Fruit fly (Drosophila melanogaster) S2 (cell line): ENCODE measurements around the gene ida.

Experiments used
- CG8478 ChIP-seq: fragments of >200 bp; optimal IDR thresholded peaks from 2 replicates; lab custom pipeline; 2018
- CTCF ChIP-seq, 2 experiments: fragments of >200 bp; optimal IDR thresholded peaks; 2 replicates each; lab custom pipeline; 2018

Gene ida

DNA sequence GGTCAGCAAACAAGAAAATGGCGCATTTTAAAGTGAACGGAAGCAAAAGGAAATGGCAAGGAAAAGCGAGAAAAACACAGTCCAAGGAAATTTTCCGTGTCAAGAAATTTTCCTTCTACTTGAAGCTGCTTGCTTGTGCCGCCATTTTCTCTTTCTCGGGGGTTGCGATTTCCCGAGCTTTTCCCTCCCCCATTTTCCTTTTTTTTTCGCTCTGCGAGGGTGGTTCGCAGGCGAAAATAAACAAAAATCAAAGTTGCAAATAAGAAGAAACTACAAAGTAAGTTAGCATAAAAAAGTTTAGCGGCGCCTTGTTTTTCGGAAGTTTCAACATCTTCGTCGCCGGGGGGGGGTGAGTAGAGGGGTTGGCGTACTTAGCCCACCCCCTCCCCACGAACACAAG, 17.8 kb upstream of the ida start:
- no peak for TF ChIP-seq CG8478 (lab: Kevin White, UChicago)
- TF ChIP-seq CTCF (optimal IDR thresholded peaks at IDR 0.05; lab: Kevin White, UChicago), result no peak

- TF ChIP-seq CG8478 (lab: Kevin White, UChicago), result no peak
- TF ChIP-seq CTCF (optimal IDR thresholded peaks at IDR 0.05; lab: Kevin White, UChicago), result no peak
Measured at dm6 chr3L:3890860-3891259, 14.3 kb upstream of the ida start.

DNA sequence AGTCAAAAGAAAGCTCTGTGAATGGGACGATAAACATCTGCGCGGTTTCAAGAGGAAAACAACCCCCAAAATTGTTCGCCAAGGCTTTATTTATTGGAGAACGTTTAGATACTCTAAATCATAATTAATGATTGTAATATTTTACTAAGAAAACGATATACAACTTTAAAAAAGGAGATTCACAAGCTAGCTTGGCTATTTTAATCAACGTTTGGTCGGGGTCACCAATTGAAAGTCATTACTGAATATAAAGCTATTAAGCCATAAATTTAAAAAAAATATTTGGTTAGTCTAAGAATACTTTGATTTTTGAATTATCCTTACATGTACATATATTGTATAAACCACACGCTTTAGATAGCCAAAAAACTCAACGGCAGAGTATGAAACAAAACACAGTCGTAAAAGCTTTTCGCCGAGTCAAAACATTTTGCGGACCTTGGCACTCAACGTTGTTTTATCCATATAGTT, 13.0 kb upstream of the ida start, which contains the start of gene Fie:
TSS of gene Fie (plus strand) at position 421 of the 471 bp plus-strand sequence.
- TF ChIP-seq CG8478 (lab: Kevin White, UChicago) (no peak), CTCF (optimal IDR thresholded peaks at IDR 0.05; lab: Kevin White, UChicago) (no peak)

DNA sequence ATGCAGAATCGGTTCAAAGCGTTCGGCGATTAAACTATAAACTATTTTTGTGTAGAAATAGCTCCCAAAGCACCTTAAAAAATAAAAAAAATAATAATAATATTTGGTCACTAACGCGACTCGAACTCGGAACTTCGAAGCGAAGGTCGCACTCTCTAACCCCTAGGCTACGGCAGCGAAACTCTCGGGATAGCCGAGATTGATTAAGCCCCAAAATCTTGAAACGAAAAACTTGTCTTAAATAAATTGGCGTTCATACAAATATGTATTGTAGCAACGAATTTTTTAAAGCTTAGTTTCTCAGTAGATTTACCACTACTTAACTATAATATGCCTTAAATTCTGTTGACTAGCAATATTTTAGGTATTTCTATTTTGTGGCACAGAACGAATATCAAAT, 10.7 kb upstream of the ida start:
- no peak for TF ChIP-seq CG8478 (lab: Kevin White, UChicago)
- TF ChIP-seq CTCF (optimal IDR thresholded peaks at IDR 0.05; lab: Kevin White, UChicago), result no peak

- no peak for TF ChIP-seq CG8478 (lab: Kevin White, UChicago)
- peak in 1 of 2 experiments; percentile 1 for TF ChIP-seq CTCF (optimal IDR thresholded peaks at IDR 0.05; lab: Kevin White, UChicago)
Measured at dm6 chr3L:3896553-3897034, 8.6 kb upstream of the ida start, which contains the start of the genes Gr63a and Lamtor4. Gr63a (minus strand) TSS chr3L:3896603. Lamtor4 (plus strand) TSS chr3L:3896900.

DNA sequence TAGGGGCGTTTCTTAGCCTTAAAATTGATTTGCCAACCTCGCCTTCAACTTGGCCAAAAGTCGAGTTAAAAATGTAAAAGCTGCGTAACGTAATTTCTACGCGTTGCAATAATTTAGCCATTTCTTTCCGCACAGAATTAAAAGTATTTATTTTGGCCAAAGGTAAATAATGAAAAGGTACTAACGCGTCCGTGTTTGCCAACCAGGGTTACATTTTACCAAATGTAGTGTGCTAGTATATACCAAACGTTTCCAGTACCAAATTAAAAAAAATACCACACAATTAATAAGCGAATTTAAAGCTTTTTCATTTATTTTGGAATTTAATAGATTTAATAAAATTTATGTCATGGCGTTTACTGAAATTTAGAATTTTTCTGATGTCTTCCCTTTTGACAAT, 6.2 kb upstream of the ida start, which contains the start of gene Ccz1:
TSS of gene Ccz1 (minus strand) at position 179 of the 400 bp plus-strand sequence.
- TF ChIP-seq CTCF (optimal IDR thresholded peaks at IDR 0.05; lab: Kevin White, UChicago) (no peak), CG8478 (lab: Kevin White, UChicago) (no peak)

dm6 chr3L:3901865-3902490, 3.2 kb upstream of the ida start:
- TF ChIP-seq CTCF (optimal IDR thresholded peaks at IDR 0.05; lab: Kevin White, UChicago), result no peak

DNA sequence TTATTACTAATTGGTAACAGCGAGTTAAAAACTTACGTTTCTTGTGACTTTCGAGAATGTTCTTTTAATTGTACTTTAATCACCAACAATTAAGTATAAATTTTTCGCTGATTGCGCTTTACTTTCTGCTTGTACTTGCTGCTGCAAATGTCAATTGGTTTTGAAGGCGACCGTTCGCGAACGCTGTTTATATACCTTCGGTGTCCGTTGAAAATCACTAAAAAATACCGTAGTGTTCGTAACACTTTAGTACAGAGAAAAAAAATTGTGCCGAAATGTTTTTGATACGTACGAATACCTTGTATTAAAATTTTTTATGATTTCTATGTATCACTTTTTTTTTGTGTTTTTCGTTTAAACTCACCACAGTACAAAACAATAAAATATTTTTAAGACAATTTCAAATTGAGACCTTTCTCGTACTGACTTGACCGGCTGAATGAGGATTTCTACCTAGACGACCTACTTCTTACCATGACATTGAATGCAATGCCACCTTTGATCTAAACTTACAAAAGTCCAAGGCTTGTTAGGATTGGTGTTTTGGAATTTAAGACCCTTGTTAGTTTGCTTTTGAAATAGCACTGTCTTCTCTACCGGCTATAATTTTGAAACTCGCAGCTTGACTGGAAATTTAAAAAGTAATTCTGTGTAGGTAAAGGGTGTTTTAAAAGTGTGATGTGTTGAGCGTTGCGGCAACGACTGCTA, 2.5 kb upstream of the ida start, which contains the start of gene Ubi-p63E:
TSS of gene Ubi-p63E (minus strand) at position 694 of the 708 bp plus-strand sequence.
- TF ChIP-seq CG8478 (lab: Kevin White, UChicago) (no peak), CTCF (optimal IDR thresholded peaks at IDR 0.05; lab: Kevin White, UChicago) (no peak)

- TF ChIP-seq CTCF (optimal IDR thresholded peaks at IDR 0.05; lab: Kevin White, UChicago) (no peak), CG8478 (lab: Kevin White, UChicago) (no peak)
Measured at dm6 chr3L:3903301-3903700, 1.8 kb upstream of the ida start, which contains the start of gene Sc2. Sc2 (plus strand) TSS chr3L:3903492.

DNA sequence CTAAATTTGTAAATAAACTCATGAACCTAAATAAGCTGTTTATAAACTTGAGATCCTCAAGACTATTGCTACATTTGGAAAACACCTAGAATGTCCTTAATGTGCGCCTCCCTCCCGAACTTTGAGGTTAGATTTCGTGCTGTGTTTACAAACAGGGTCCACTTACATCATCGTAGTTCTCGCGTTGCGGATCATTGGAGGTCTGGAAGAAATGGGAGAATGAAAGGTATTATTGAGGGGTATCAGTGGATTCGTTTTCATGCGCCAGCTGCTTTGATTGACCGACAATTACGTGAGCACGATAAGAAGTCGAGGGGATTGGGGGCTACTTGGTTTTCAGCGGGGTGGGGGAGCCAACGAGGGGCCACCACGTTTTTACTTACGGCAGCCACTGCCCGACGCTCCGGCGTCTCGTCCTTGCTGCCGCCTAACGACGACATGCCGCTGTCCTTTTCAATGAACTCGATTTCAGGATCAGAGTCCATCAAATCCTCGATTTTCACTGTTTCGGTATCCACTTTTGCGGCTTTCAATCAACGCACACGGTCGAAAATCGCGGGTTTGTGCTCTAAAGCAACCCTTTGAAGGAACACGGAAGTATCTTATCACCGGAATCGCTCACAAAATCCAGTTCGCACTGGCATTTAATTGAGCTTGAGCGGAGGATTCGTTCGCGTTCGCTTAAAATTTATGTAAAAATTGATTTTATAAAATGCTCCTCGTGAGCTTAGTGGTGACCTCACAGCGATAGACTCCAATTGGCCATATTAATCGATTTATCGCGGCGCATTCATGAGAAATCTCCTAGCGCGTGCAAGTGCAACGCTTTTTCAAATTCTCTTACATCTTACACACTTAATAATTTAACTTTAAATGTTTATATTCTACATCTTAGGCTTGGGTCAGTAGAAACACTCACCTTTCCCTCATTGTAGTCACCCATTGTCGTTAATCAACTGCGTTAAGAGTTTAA, 4.0 kb downstream of the ida start:
- TF ChIP-seq CG8478 (lab: Kevin White, UChicago) (no peak), CTCF (optimal IDR thresholded peaks at IDR 0.05; lab: Kevin White, UChicago) (no peak)

- TF ChIP-seq CG8478 (lab: Kevin White, UChicago) (no peak), CTCF (optimal IDR thresholded peaks at IDR 0.05; lab: Kevin White, UChicago) (no peak)
Measured at dm6 chr3L:3909831-3910230, 4.7 kb downstream of the ida start, which contains the start of gene mge. mge (minus strand) TSS chr3L:3909931.

DNA sequence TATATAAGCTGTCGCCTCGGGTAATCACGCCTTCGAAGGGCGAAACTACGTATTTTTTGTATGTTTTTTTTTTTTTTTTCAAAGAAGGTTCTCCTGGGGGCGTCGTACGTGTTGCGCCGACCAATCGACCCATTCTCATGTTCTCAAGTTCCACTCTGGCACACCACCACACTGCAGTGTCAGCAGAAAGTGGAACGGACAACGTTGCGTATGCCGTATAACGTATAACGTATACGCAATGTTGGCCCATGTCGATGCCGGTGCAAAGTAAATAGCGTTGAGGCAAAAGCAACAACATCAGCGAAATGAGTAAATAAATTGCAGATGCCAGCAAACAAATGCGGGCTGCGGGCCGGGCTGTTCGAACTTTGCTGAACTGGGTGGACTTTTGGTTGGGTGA, 7.0 kb downstream of the ida start:
- TF ChIP-seq CG8478 (lab: Kevin White, UChicago), result no peak
- TF ChIP-seq CTCF (optimal IDR thresholded peaks at IDR 0.05; lab: Kevin White, UChicago), result no peak

- TF ChIP-seq CG8478 (lab: Kevin White, UChicago) (no peak), CTCF (optimal IDR thresholded peaks at IDR 0.05; lab: Kevin White, UChicago) (no peak)
Measured at dm6 chr3L:3923631-3924274, 18.6 kb downstream of the ida start.
